Worm (Caenorhabditis elegans): ENCODE results near the gene pdf-1.

Gene pdf-1

DNA sequence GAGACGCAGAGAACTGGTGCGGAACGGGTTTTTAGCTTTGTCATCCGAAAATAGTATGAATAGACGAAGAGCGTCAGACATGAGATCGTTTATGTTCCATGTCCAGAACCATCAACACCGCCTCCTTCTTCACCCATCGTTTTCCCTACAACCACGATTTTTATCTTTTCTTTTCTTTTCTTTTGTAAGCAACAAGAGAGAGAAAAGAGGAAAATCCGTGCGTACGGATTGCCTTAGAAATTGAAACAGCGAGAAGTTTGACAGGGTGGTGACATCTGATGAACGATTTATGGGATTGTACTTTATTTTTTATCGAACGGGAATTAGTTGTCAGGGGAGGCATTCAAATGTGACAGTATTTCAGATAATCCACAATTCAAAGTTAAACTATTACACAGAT lies 33.5 kb upstream of the pdf-1 start, which contains the start of gene abu-13:
abu-13 (minus strand) TSS at position 152 of the 400 bp plus-strand sequence.
- no peak for TF ChIP-seq sea-1 (GFP tag; conservative IDR thresholded peaks at IDR 0.05)
- TF ChIP-seq hmg-4 (GFP tag; optimal IDR thresholded peaks at IDR 0.05) = no peak
- no peak for TF ChIP-seq ama-1 (optimal IDR thresholded peaks at IDR 0.05)
- TF ChIP-seq tra-4 (tag; optimal IDR thresholded peaks at IDR 0.05) = no peak
- no peak for TF ChIP-seq B0310.2 (tag; optimal IDR thresholded peaks at IDR 0.05)
- no peak for TF ChIP-seq pes-1 (GFP tag; IDR thresholded peaks at IDR 0.05)
- TF ChIP-seq ets-7 (tag; optimal IDR thresholded peaks at IDR 0.05) = no peak
- no peak for TF ChIP-seq tbx-37 (GFP tag; conservative IDR thresholded peaks at IDR 0.05)
- TF ChIP-seq aly-1 (tag; optimal IDR thresholded peaks at IDR 0.05) = no peak
- TF ChIP-seq hmbx-1 (tag; optimal IDR thresholded peaks at IDR 0.05) = no peak
- TF ChIP-seq hnd-1 (tag; optimal IDR thresholded peaks at IDR 0.05) = no peak

DNA sequence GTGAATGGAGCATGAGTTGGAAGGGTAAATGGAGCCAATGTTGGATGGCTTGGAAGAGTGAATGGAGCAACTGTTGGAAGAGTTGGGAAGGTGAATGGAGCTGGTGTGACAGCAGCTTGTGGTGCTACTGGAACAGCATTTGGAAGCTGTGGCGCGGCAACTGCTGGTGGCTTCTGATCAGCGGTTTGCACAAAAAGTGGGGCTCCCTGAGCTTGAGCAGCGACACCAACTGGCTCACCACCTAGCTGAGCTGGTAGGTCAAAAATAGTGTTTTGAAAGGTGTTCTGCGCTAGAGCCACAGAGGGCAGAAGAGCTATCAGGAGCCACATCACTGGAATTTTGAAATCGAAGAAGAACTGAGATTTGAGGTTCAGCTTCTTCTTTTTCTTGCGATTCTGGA lies 33.0 kb upstream of the pdf-1 start:
- TF ChIP-seq pes-1 (GFP tag; IDR thresholded peaks at IDR 0.05) (no peak), aly-1 (tag; optimal IDR thresholded peaks at IDR 0.05) (no peak), B0310.2 (tag; optimal IDR thresholded peaks at IDR 0.05) (no peak), flt-1 (GFP tag; IDR thresholded peaks at IDR 0.05) (no peak), ceh-13 (GFP tag; optimal IDR thresholded peaks at IDR 0.05) (no peak), tbx-11 (GFP tag; IDR thresholded peaks at IDR 0.05) (no peak), tra-4 (tag; optimal IDR thresholded peaks at IDR 0.05) (no peak), ets-7 (tag; optimal IDR thresholded peaks at IDR 0.05) (no peak), scrt-1 (GFP tag; IDR thresholded peaks at IDR 0.05) (no peak), tbx-37 (GFP tag; conservative IDR thresholded peaks at IDR 0.05) (no peak), F13C5.2 (tag; optimal IDR thresholded peaks at IDR 0.05) (no peak), ceh-36 (tag; optimal IDR thresholded peaks at IDR 0.05) (no peak), sea-1 (GFP tag; conservative IDR thresholded peaks at IDR 0.05) (no peak), ama-1 (optimal IDR thresholded peaks at IDR 0.05) (no peak), hmbx-1 (tag; optimal IDR thresholded peaks at IDR 0.05) (no peak), hnd-1 (tag; optimal IDR thresholded peaks at IDR 0.05) (no peak), hmg-4 (GFP tag; optimal IDR thresholded peaks at IDR 0.05) (no peak)

DNA sequence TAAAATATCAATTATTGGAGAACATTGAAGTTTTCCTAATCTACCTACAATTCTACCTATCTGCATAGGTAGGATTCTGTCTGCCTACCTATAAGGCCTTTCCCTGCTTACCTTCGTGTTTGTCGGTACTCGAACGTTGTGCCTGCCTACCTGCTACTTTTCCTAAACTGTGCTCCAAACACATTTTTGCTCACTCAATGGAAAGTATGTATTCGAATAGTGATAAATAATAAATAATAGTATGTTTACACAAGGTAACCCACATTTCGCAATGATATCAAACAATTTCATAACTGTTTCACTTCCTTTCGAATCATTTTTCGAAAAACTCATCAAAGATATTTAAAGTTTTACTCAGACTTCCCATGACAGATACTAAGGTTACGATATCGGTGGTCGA lies 27.2 kb upstream of the pdf-1 start, which contains the start of gene F57B9.3:
F57B9.3 (plus strand) TSS at position 301 of the 400 bp plus-strand sequence.
- TF ChIP-seq ceh-13 (GFP tag; optimal IDR thresholded peaks at IDR 0.05) (no peak), hnd-1 (tag; optimal IDR thresholded peaks at IDR 0.05) (no peak), sea-1 (GFP tag; conservative IDR thresholded peaks at IDR 0.05) (no peak), hmbx-1 (tag; optimal IDR thresholded peaks at IDR 0.05) (no peak), F13C5.2 (tag; optimal IDR thresholded peaks at IDR 0.05) (no peak), B0310.2 (tag; optimal IDR thresholded peaks at IDR 0.05) (no peak), hmg-4 (GFP tag; optimal IDR thresholded peaks at IDR 0.05) (no peak), pes-1 (GFP tag; IDR thresholded peaks at IDR 0.05) (no peak), flt-1 (GFP tag; IDR thresholded peaks at IDR 0.05) (no peak), ceh-36 (tag; optimal IDR thresholded peaks at IDR 0.05) (no peak), tra-4 (tag; optimal IDR thresholded peaks at IDR 0.05) (no peak), ets-7 (tag; optimal IDR thresholded peaks at IDR 0.05) (no peak), aly-1 (tag; optimal IDR thresholded peaks at IDR 0.05) (no peak), tbx-37 (GFP tag; conservative IDR thresholded peaks at IDR 0.05) (no peak), tbx-11 (GFP tag; IDR thresholded peaks at IDR 0.05) (no peak), scrt-1 (GFP tag; IDR thresholded peaks at IDR 0.05) (no peak), ama-1 (optimal IDR thresholded peaks at IDR 0.05) (no peak)

DNA sequence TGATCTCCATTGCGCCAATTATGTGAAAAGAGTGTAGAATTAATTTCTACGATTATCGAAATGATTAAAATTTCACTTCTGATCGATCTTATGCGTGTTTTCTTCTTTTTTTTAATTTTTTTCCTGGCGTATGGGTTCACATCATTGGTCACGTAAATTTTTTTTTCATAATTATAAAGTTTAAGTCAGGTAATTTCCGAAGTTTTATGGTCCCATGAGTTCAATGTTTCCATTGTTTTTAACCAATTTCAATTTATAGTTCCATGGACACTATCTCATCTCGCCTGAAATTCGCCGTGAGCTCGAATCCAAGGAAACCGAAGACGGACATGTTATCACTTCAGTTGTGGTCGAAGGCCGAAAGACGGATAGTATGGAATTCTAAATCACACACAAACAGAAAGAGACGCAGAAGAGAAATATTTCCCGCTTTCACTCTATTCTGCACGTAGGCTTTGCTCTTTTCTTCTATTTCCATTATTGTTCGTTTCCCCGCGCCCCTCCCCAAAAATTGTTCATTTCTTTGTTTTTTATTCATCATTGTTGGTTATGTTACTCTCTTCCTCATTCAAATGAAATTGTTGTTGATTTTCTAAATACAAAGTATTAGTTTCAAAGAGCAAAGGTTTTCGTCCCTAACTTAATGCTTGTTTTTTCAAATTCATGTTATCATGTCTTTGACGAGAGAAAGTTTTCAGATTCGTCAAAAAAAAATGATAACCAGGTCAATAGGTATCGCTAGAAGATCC lies 23.2 kb upstream of the pdf-1 start, which contains the start of the genes F57B9.8 and coq-2:
F57B9.8 (minus strand) TSS at position 51 of the 749 bp plus-strand sequence.
coq-2 (plus strand) TSS at position 699 of the 749 bp plus-strand sequence.
- no peak for TF ChIP-seq sea-1 (GFP tag; conservative IDR thresholded peaks at IDR 0.05)
- TF ChIP-seq tbx-11 (GFP tag; IDR thresholded peaks at IDR 0.05) = no peak
- no peak for TF ChIP-seq ceh-36 (tag; optimal IDR thresholded peaks at IDR 0.05)
- no peak for TF ChIP-seq aly-1 (tag; optimal IDR thresholded peaks at IDR 0.05)
- TF ChIP-seq B0310.2 (tag; optimal IDR thresholded peaks at IDR 0.05) = no peak
- no peak for TF ChIP-seq ceh-13 (GFP tag; optimal IDR thresholded peaks at IDR 0.05)

DNA sequence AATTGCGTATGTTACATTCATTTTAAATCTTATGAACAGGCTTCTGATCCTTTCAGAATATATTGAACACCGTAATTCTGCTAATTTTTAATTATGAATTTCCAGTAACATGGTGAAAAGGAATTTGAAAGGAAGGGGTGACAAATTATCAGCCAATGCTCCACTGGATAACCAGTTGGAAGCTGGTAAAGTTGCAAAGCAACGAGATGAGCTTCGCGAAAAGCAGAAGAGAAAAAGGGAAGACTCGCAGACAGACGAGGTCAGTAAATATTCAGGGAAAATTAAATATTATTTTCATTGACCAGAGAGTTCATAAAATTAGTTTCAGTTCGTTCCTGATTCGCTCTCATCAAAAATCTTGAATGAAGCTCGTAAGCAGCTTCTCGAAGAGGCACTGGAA lies 19.6 kb upstream of the pdf-1 start, which contains the start of gene byn-1:
byn-1 (plus strand) TSS at position 106 of the 400 bp plus-strand sequence.
- peak; percentile 26 for TF ChIP-seq ama-1 (optimal IDR thresholded peaks at IDR 0.05)
- TF ChIP-seq ceh-36 (tag; optimal IDR thresholded peaks at IDR 0.05) = no peak

DNA sequence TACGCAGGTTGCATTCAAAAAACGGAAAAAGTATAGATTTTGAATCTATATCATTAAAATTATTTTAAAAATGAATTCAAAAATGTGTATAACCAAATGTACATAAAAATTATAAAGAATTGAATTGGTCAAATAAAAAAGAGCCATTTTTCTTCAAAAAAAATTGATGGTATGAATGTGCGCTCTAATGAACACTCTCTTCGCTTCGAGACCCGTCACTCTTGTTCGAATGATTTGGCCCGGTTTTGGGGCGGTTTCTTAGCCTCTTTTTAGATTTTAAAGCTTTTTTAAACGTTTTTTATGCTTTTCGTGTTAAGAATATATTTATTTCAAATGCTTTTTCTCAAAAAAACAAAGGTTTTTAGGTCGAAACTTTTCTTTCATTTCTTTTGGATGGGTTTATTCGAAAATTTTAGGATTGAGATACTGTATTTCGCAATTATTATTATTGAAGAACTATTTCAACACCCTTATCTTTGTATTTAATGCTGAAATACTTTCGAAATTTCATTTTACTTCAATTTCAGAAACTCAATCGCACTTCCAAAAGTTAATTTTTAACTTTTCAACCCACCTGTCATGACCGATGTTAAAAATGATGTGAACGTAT lies 17.4 kb upstream of the pdf-1 start, which contains the start of gene inf-1:
inf-1 (plus strand) TSS at position 577 of the 610 bp plus-strand sequence.
- no peak for TF ChIP-seq tbx-11 (GFP tag; IDR thresholded peaks at IDR 0.05)
- TF ChIP-seq B0310.2 (tag; optimal IDR thresholded peaks at IDR 0.05) = no peak
- TF ChIP-seq sea-1 (GFP tag; conservative IDR thresholded peaks at IDR 0.05) = no peak
- TF ChIP-seq ceh-36 (tag; optimal IDR thresholded peaks at IDR 0.05) = no peak
- TF ChIP-seq pes-1 (GFP tag; IDR thresholded peaks at IDR 0.05) = no peak
- no peak for TF ChIP-seq tra-4 (tag; optimal IDR thresholded peaks at IDR 0.05)
- no peak for TF ChIP-seq flt-1 (GFP tag; IDR thresholded peaks at IDR 0.05)
- no peak for TF ChIP-seq ama-1 (optimal IDR thresholded peaks at IDR 0.05)
- no peak for TF ChIP-seq ets-7 (tag; optimal IDR thresholded peaks at IDR 0.05)
- no peak for TF ChIP-seq ceh-13 (GFP tag; optimal IDR thresholded peaks at IDR 0.05)

DNA sequence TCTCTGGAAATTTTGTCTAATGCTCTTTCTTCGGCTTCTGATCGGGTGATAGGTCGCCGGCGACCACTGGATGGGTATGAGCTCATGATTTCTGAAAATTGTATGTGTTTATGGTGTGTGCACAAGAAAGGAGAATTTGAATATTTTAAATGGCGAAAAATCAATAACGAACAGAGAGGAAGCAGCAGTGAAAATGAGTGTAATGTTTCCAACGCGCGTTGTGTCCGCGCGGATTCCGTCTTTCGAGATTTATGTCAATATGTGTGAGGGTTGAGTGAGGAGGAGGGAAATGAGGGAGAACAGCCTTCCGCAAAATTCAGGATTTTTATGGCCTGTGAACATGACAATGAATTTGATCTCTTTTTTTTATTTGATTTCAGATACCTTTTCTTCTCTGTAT lies 16.4 kb upstream of the pdf-1 start, which contains the start of gene flap-1:
flap-1 (minus strand) TSS at position 101 of the 400 bp plus-strand sequence.
- TF ChIP-seq F13C5.2 (tag; optimal IDR thresholded peaks at IDR 0.05) = no peak
- no peak for TF ChIP-seq flt-1 (GFP tag; IDR thresholded peaks at IDR 0.05)
- no peak for TF ChIP-seq ceh-36 (tag; optimal IDR thresholded peaks at IDR 0.05)
- TF ChIP-seq aly-1 (tag; optimal IDR thresholded peaks at IDR 0.05) = no peak
- TF ChIP-seq hnd-1 (tag; optimal IDR thresholded peaks at IDR 0.05) = no peak
- no peak for TF ChIP-seq tra-4 (tag; optimal IDR thresholded peaks at IDR 0.05)
- TF ChIP-seq ceh-13 (GFP tag; optimal IDR thresholded peaks at IDR 0.05) = no peak
- TF ChIP-seq pes-1 (GFP tag; IDR thresholded peaks at IDR 0.05) = no peak
